Fruit fly (Drosophila melanogaster) whole organism, embryonic: ENCODE results near the gene PH4alphaSG2.

ENCODE experiments used
- Bdp1 ChIP-seq: fragments of 200-800 bp; sonication (Bioruptor generic); optimal IDR thresholded peaks from 3 replicates; lab custom pipeline; 2016; ENCODE audit warnings: missing biosample characterization, missing genetic modification characterization
- Blimp-1 ChIP-seq: fragments of 200-800 bp; sonication (Bioruptor generic); optimal IDR thresholded peaks from 3 replicates; lab custom pipeline; 2018; ENCODE audit warnings: missing biosample characterization, missing genetic modification characterization, mild to moderate bottlenecking, moderate library complexity, missing genetic modification reagents
- CG11723 ChIP-seq: fragments of 200-800 bp; sonication (Bioruptor generic); optimal IDR thresholded peaks from 2 replicates; lab custom pipeline; 2017; ENCODE audit warnings: missing biosample characterization, mild to moderate bottlenecking, missing genetic modification characterization
- CG13296 ChIP-seq: fragments of 200-800 bp; sonication (Bioruptor generic); optimal IDR thresholded peaks from 3 replicates; lab custom pipeline; 2018; ENCODE audit warnings: missing biosample characterization, mild to moderate bottlenecking, missing genetic modification characterization
- CG14441 ChIP-seq: fragments of 200-800 bp; sonication (Bioruptor generic); IDR thresholded peaks from 2 replicates; pipeline ENCODE4 v1.3.6; 2022; ENCODE audit warnings: missing biosample characterization, missing genetic modification characterization
- CG1529 ChIP-seq: fragments of 200-800 bp; sonication (Bioruptor generic); optimal IDR thresholded peaks from 3 replicates; lab custom pipeline; 2018; ENCODE audit warnings: missing biosample characterization, missing genetic modification characterization
- CG15514 ChIP-seq: fragments of 200-800 bp; sonication (Bioruptor generic); optimal IDR thresholded peaks from 3 replicates; lab custom pipeline; 2017; ENCODE audit warnings: missing biosample characterization, missing genetic modification characterization, mild to moderate bottlenecking, moderate library complexity, missing genetic modification reagents
- CG17829 ChIP-seq: fragments of 200-800 bp; optimal IDR thresholded peaks from 2 replicates; lab custom pipeline; 2019; ENCODE audit warnings: missing biosample characterization, mild to moderate bottlenecking, missing genetic modification characterization, moderate library complexity
- CG2116 ChIP-seq: fragments of 200-800 bp; sonication (Bioruptor generic); optimal IDR thresholded peaks from 3 replicates; lab custom pipeline; 2018; ENCODE audit warnings: missing biosample characterization, mild to moderate bottlenecking, missing genetic modification characterization
- CG2678 ChIP-seq: fragments of 200-800 bp; sonication (Bioruptor generic); optimal IDR thresholded peaks from 3 replicates; lab custom pipeline; 2019; ENCODE audit warnings: missing biosample characterization, mild to moderate bottlenecking, missing genetic modification characterization, moderate library complexity
- CG2712 ChIP-seq: fragments of 200-800 bp; optimal IDR thresholded peaks from 3 replicates; lab custom pipeline; 2019; ENCODE audit warnings: missing biosample characterization, mild to moderate bottlenecking, missing genetic modification characterization, moderate library complexity
- CG2889 ChIP-seq: fragments of 200-800 bp; sonication (Bioruptor generic); IDR thresholded peaks from 3 replicates; pipeline ENCODE4 v1.3.6; 2022; ENCODE audit warnings: missing biosample characterization, missing genetic modification characterization
- CG4617 ChIP-seq: fragments of 200-800 bp; sonication (Bioruptor generic); optimal IDR thresholded peaks from 3 replicates; lab custom pipeline; 2016; ENCODE audit warnings: missing biosample characterization, missing genetic modification characterization, borderline replicate concordance
- CG6254 ChIP-seq: fragments of 200-800 bp; sonication (Bioruptor generic); optimal IDR thresholded peaks from 3 replicates; lab custom pipeline; 2017; ENCODE audit warnings: mild to moderate bottlenecking, missing biosample characterization, missing genetic modification reagents, missing genetic modification characterization
- CG6813 ChIP-seq: fragments of 200-800 bp; sonication (Bioruptor generic); optimal IDR thresholded peaks from 2 replicates; lab custom pipeline; 2017; ENCODE audit warnings: missing biosample characterization, missing genetic modification characterization, mild to moderate bottlenecking, moderate library complexity, missing genetic modification reagents
- CG7357 ChIP-seq: fragments of 200-800 bp; sonication (Bioruptor generic); IDR thresholded peaks from 3 replicates; pipeline ENCODE4 v1.3.6; 2022; ENCODE audit warnings: missing biosample characterization, missing genetic modification characterization
- CG7372 ChIP-seq: fragments of 200-800 bp; sonication (Bioruptor generic); IDR thresholded peaks from 2 replicates; pipeline ENCODE4 v1.3.6; 2022; ENCODE audit warnings: missing biosample characterization, missing genetic modification characterization
- CG7556 ChIP-seq: fragments of 200-800 bp; sonication (Bioruptor generic); optimal IDR thresholded peaks from 2 replicates; lab custom pipeline; 2017; ENCODE audit warnings: missing biosample characterization, mild to moderate bottlenecking, missing genetic modification characterization
- CG9817 ChIP-seq: fragments of 200-800 bp; sonication (Bioruptor generic); optimal IDR thresholded peaks from 2 replicates; lab custom pipeline; 2018; ENCODE audit warnings: missing biosample characterization, mild to moderate bottlenecking, missing genetic modification characterization, moderate library complexity
- Doc3 ChIP-seq: fragments of 200-800 bp; sonication (Bioruptor generic); IDR thresholded peaks from 3 replicates; pipeline ENCODE4 v1.3.6; 2022; ENCODE audit warnings: missing biosample characterization, missing genetic modification characterization; ENCODE audit not compliant: partially characterized antibody
- E2f2 ChIP-seq: fragments of 200-800 bp; sonication (Bioruptor generic); IDR thresholded peaks from 2 replicates; pipeline ENCODE4 v1.3.6; 2022; ENCODE audit warnings: missing biosample characterization, missing genetic modification characterization
- ERR ChIP-seq: fragments of 200-800 bp; sonication (Bioruptor generic); optimal IDR thresholded peaks from 2 replicates; lab custom pipeline; 2016; ENCODE audit warnings: missing biosample characterization, missing genetic modification characterization
- HmgD ChIP-seq: fragments of 200-800 bp; sonication (Bioruptor generic); optimal IDR thresholded peaks from 3 replicates; lab custom pipeline; 2016; ENCODE audit warnings: missing biosample characterization, missing genetic modification characterization
- MESR4 ChIP-seq: fragments of 200-800 bp; sonication (Bioruptor generic); optimal IDR thresholded peaks from 2 replicates; lab custom pipeline; 2018; ENCODE audit warnings: missing biosample characterization, mild to moderate bottlenecking, missing genetic modification characterization, moderate library complexity
- NC2α ChIP-seq: fragments of 200-800 bp; sonication (Bioruptor generic); optimal IDR thresholded peaks from 2 replicates; lab custom pipeline; 2016; ENCODE audit warnings: missing biosample characterization, missing genetic modification characterization
- Scr ChIP-seq: fragments of 200-800 bp; sonication (Bioruptor generic); IDR thresholded peaks from 2 replicates; pipeline ENCODE4 v1.3.6; 2022; ENCODE audit warnings: missing biosample characterization, missing genetic modification characterization; ENCODE audit not compliant: partially characterized antibody
- Sin3A ChIP-seq: fragments of >200 bp; optimal IDR thresholded peaks from 2 replicates; lab custom pipeline; 2018
- Sox100B ChIP-seq: fragments of 200-800 bp; sonication (Bioruptor generic); optimal IDR thresholded peaks from 3 replicates; lab custom pipeline; 2018; ENCODE audit warnings: missing biosample characterization, mild to moderate bottlenecking, missing genetic modification characterization
- Spps ChIP-seq: fragments of 200-800 bp; sonication (Bioruptor generic); optimal IDR thresholded peaks from 2 replicates; lab custom pipeline; 2018; ENCODE audit warnings: missing biosample characterization, mild to moderate bottlenecking, missing genetic modification characterization
- Xbp1 ChIP-seq: fragments of 200-800 bp; sonication (Bioruptor generic); optimal IDR thresholded peaks from 3 replicates; lab custom pipeline; 2016; ENCODE audit warnings: missing biosample characterization, mild to moderate bottlenecking, missing genetic modification characterization
- YL-1 ChIP-seq: fragments of 200-800 bp; sonication (Bioruptor generic); optimal IDR thresholded peaks from 3 replicates; lab custom pipeline; 2017; ENCODE audit warnings: missing biosample characterization, mild to moderate bottlenecking, missing genetic modification characterization
- ase ChIP-seq: fragments of 200-800 bp; sonication (Bioruptor generic); IDR thresholded peaks from 3 replicates; pipeline ENCODE4 v1.3.6; 2022; ENCODE audit warnings: missing biosample characterization, missing genetic modification characterization
- bsh ChIP-seq, 2 experiments: fragments of 200-800 bp; sonication (Bioruptor generic); optimal IDR thresholded peaks; 2 replicates each; lab custom pipeline; 2017 to 2018; ENCODE audit warnings: mild to moderate bottlenecking in 2 of 2, missing biosample characterization in 2 of 2, missing genetic modification characterization in 2 of 2, moderate library complexity in 1 of 2
- chm ChIP-seq: fragments of 200-800 bp; sonication (Bioruptor generic); IDR thresholded peaks from 2 replicates; pipeline ENCODE4 v1.3.6; 2022; ENCODE audit warnings: missing biosample characterization, missing genetic modification characterization
- croc ChIP-seq: fragments of 200-800 bp; sonication (Bioruptor generic); conservative IDR thresholded peaks from 3 replicates; pipeline ENCODE4 v1.3.6; 2022; ENCODE audit warnings: missing biosample characterization, missing genetic modification characterization
- dmrt99B ChIP-seq: fragments of 200-800 bp; sonication (Bioruptor generic); optimal IDR thresholded peaks from 2 replicates; lab custom pipeline; 2018; ENCODE audit warnings: missing biosample characterization, mild to moderate bottlenecking, missing genetic modification characterization, moderate library complexity
- ems ChIP-seq: fragments of 200-800 bp; sonication (Bioruptor generic); optimal IDR thresholded peaks from 3 replicates; lab custom pipeline; 2016; ENCODE audit warnings: missing biosample characterization, missing genetic modification characterization
- fd3F ChIP-seq: fragments of 200-800 bp; sonication (Bioruptor generic); optimal IDR thresholded peaks from 2 replicates; lab custom pipeline; 2018; ENCODE audit warnings: missing biosample characterization, mild to moderate bottlenecking, missing genetic modification characterization, moderate library complexity
- gem ChIP-seq: fragments of 200-800 bp; sonication (Bioruptor generic); optimal IDR thresholded peaks from 2 replicates; lab custom pipeline; 2019; ENCODE audit warnings: missing biosample characterization, mild to moderate bottlenecking, missing genetic modification characterization, moderate library complexity
- inv ChIP-seq: fragments of 200-800 bp; sonication (Bioruptor generic); IDR thresholded peaks from 2 replicates; pipeline ENCODE4 v1.3.6; 2022; ENCODE audit warnings: missing biosample characterization, missing genetic modification characterization; ENCODE audit not compliant: partially characterized antibody
- kay ChIP-seq: fragments of 200-800 bp; sonication (Bioruptor generic); optimal IDR thresholded peaks from 2 replicates; lab custom pipeline; 2016; ENCODE audit warnings: missing biosample characterization, missing genetic modification characterization
- klu ChIP-seq: fragments of 200-800 bp; sonication (Bioruptor generic); IDR thresholded peaks from 2 replicates; pipeline ENCODE4 v1.3.6; 2022; ENCODE audit warnings: missing biosample characterization, missing genetic modification characterization
- lab ChIP-seq: fragments of 200-800 bp; sonication (Bioruptor generic); optimal IDR thresholded peaks from 3 replicates; lab custom pipeline; 2017; ENCODE audit warnings: missing biosample characterization, missing genetic modification characterization, mild to moderate bottlenecking, moderate library complexity, missing genetic modification reagents
- mirr ChIP-seq: fragments of 200-800 bp; sonication (Bioruptor generic); optimal IDR thresholded peaks from 3 replicates; lab custom pipeline; 2018; ENCODE audit warnings: missing biosample characterization, mild to moderate bottlenecking, missing genetic modification characterization
- stc ChIP-seq: fragments of 200-800 bp; sonication (Bioruptor generic); IDR thresholded peaks from 2 replicates; pipeline ENCODE4 v1.3.6; 2022; ENCODE audit warnings: missing biosample characterization, missing genetic modification characterization
- tap ChIP-seq: fragments of 200-800 bp; optimal IDR thresholded peaks from 3 replicates; lab custom pipeline; 2019; ENCODE audit warnings: missing biosample characterization, mild to moderate bottlenecking, missing genetic modification characterization, moderate library complexity
- vvl ChIP-seq: fragments of 200-800 bp; sonication (Bioruptor generic); IDR thresholded peaks from 2 replicates; pipeline ENCODE4 v1.3.6; 2022; ENCODE audit warnings: missing biosample characterization, missing genetic modification characterization
- wdn ChIP-seq: fragments of 200-800 bp; sonication (Bioruptor generic); IDR thresholded peaks from 2 replicates; pipeline ENCODE4 v1.3.6; 2022; ENCODE audit warnings: missing biosample characterization, missing genetic modification characterization
- yki ChIP-seq: fragments of >200 bp; optimal IDR thresholded peaks from 3 replicates; lab custom pipeline; 2018

Gene PH4alphaSG2

DNA sequence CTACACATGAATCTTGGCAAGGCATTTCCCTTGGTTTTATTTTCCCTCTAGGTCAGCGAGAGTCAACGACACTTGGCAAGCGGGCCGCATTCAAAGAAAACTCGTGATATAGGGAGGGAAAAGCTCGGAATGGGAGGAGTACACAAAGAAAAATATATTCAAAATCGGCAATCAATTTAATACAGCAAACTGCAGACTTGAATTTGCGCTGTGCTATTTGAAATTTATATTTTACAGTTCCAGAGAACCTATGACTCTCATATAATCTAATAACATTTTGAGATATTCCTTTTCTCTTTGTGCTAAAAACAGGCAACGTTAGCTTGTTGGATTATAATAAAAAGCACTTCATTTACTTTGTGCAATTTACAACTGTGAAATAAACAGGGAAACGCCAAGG, 39.7 kb downstream of the PH4alphaSG2 start (continued):
- peak; percentile 2 for TF ChIP-seq dmrt99B (tag; lab: Kevin White, UChicago)

DNA sequence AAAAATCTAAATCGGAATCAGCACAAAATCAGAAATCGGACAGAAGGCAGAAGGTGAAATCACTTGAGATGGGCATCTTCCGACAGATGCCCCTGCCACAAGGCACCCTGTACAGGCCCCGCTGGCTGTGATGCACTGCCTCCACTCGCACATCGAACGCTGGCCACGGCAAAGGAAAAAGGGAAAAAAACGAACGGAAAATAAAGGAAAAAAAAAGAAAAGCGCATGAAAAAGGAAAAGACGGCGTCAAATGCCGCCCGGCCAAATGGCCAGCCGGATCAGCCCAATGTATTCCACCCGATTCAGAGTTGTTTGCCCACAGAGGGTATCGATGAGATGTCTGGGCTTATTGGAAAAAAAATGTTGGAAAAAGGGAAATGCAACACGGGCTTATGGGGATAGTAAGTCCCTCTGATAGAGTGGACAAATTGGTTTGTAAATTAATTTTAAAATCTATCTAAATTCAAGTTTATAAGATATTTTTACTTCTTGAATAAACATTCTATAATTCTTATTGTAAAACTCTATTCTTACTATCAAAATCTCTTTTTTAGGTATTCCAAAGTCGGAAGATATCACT, 41.3 kb downstream of the PH4alphaSG2 start:
- TF ChIP-seq lab (GFP tag; lab: Kevin White, UChicago) (no peak), MESR4 (GFP tag; lab: Kevin White, UChicago) (no peak), CG15514 (no peak), CG17829 (tag; lab: Kevin White, UChicago) (peak; percentile 15), CG11723 (GFP tag; lab: Kevin White, UChicago) (no peak), YL-1 (no peak), klu (GFP tag; lab: Robert Waterston, UW) (no peak), mirr (GFP tag; lab: Kevin White, UChicago) (no peak), bsh (GFP tag; optimal IDR thresholded peaks at IDR 0.05; lab: Kevin White, UChicago) (peak; percentile 3 to 28), chm (GFP tag; lab: Robert Waterston, UW) (no peak), Blimp-1 (GFP tag; lab: Kevin White, UChicago) (no peak), HmgD (GFP tag; lab: Kevin White, UChicago) (no peak), NC2α (no peak), wdn (GFP tag; lab: Robert Waterston, UW) (no peak), Doc3 (GFP tag; lab: Robert Waterston, UW) (no peak), ems (GFP tag; lab: Kevin White, UChicago) (no peak), Xbp1 (peak; percentile 9), CG6254 (GFP tag; lab: Kevin White, UChicago) (peak; percentile 9), gem (tag; lab: Kevin White, UChicago) (peak; percentile 50), ERR (no peak), CG13296 (GFP tag; lab: Kevin White, UChicago) (no peak), CG7357 (GFP tag; lab: Robert Waterston, UW) (no peak), CG1529 (GFP tag; lab: Kevin White, UChicago) (no peak), yki (lab: Kevin White, UChicago) (no peak), CG9817 (no peak), kay (GFP tag; lab: Kevin White, UChicago) (no peak), CG2678 (tag; lab: Kevin White, UChicago) (peak; percentile 47), E2f2 (GFP tag; lab: Robert Waterston, UW) (no peak), vvl (GFP tag; lab: Robert Waterston, UW) (no peak), Bdp1 (no peak), croc (GFP tag; lab: Robert Waterston, UW) (no peak; the same call in 2 of the 3 replicates), CG6813 (no peak), Spps (no peak), CG2712 (tag; lab: Kevin White, UChicago) (peak; percentile 42), tap (tag; lab: Kevin White, UChicago) (no peak), CG4617 (GFP tag; lab: Kevin White, UChicago) (no peak), CG7556 (no peak), Sox100B (GFP tag; lab: Kevin White, UChicago) (peak; percentile 20), inv (GFP tag; lab: Robert Waterston, UW) (no peak), ase (no peak), CG7372 (GFP tag; lab: Robert Waterston, UW) (no peak), dmrt99B (tag; lab: Kevin White, UChicago) (peak; percentile 50), Sin3A (no peak), Scr (no peak), CG2116 (no peak), fd3F (GFP tag; lab: Kevin White, UChicago) (no peak), CG2889 (GFP tag; lab: Robert Waterston, UW) (no peak), stc (no peak), CG14441 (0 out of 2 replicates have a peak, but pooled peaks have one; percentile 10)
